Fruit fly (Drosophila melanogaster) whole organism, wandering third instar larva: Measurements from ENCODE around the gene CG42597.
A peak's percentile ranks its signal among the peaks of the same experiment; 100 is the strongest.

Source experiments
- Abd-B ChIP-seq: fragments of >200 bp; optimal IDR thresholded peaks from 2 replicates; lab custom pipeline; 2017; ENCODE audit warnings: missing biosample characterization, missing genetic modification characterization
- CG32264 ChIP-seq: fragments of 200-800 bp; sonication (Bioruptor generic); optimal IDR thresholded peaks from 2 replicates; lab custom pipeline; 2016; ENCODE audit warnings: missing biosample characterization, missing genetic modification characterization
- CG9705 ChIP-seq: fragments of 200-800 bp; sonication (Bioruptor generic); optimal IDR thresholded peaks from 2 replicates; lab custom pipeline; 2018; ENCODE audit warnings: missing biosample characterization, mild to moderate bottlenecking, missing genetic modification characterization
- CrebA ChIP-seq: fragments of 200-800 bp; sonication (Bioruptor generic); optimal IDR thresholded peaks from 2 replicates; lab custom pipeline; 2016; ENCODE audit warnings: missing biosample characterization, mild to moderate bottlenecking, missing genetic modification characterization, borderline replicate concordance
- Dfd ChIP-seq: fragments of >200 bp; optimal IDR thresholded peaks from 2 replicates; lab custom pipeline; 2017; ENCODE audit warnings: missing biosample characterization, missing genetic modification characterization
- Dif ChIP-seq: fragments of 200-275, 200-300 bp; sonication (Bioruptor generic); optimal IDR thresholded peaks from 2 replicates; lab custom pipeline; 2018; ENCODE audit warnings: missing biosample characterization, missing genetic modification characterization; ENCODE audit not compliant: partially characterized antibody
- GATAd ChIP-seq: sonication (Bioruptor generic); optimal IDR thresholded peaks from 2 replicates; lab custom pipeline; 2016; ENCODE audit warnings: missing biosample characterization, missing genetic modification characterization
- Hnf4 ChIP-seq: fragments of 200-800 bp; sonication (Bioruptor generic); optimal IDR thresholded peaks from 2 replicates; lab custom pipeline; 2016; ENCODE audit warnings: missing biosample characterization, mild to moderate bottlenecking, missing genetic modification characterization
- Hr78 ChIP-seq: fragments of >200 bp; optimal IDR thresholded peaks from 2 replicates; lab custom pipeline; 2017; ENCODE audit warnings: missing biosample characterization, missing genetic modification characterization
- Hr83 ChIP-seq: fragments of 200-300 bp; sonication (Bioruptor generic); optimal IDR thresholded peaks from 2 replicates; lab custom pipeline; 2016; ENCODE audit warnings: missing biosample characterization, mild to moderate bottlenecking, missing genetic modification characterization, moderate library complexity; ENCODE audit not compliant: poor library complexity, severe bottlenecking
- Jra ChIP-seq: sonication (Bioruptor generic); optimal IDR thresholded peaks from 2 replicates; lab custom pipeline; 2016; ENCODE audit warnings: missing biosample characterization, missing genetic modification characterization
- Mio ChIP-seq: sonication (Bioruptor generic); optimal IDR thresholded peaks from 2 replicates; lab custom pipeline; 2016; ENCODE audit warnings: missing biosample characterization, missing genetic modification characterization
- Rel ChIP-seq, 2 experiments: fragments of 200-800 bp; sonication (Bioruptor generic) in 1 of 2; optimal IDR thresholded peaks; 2 replicates in 1 of 2; 3 replicates in 1 of 2; lab custom pipeline; 2016 to 2019; ENCODE audit warnings: mild to moderate bottlenecking in 2 of 2, missing biosample characterization in 2 of 2, missing genetic modification characterization in 2 of 2, moderate library complexity in 1 of 2
- Vsx2 ChIP-seq: fragments of 200-300, 225-300 bp; sonication (Bioruptor generic); optimal IDR thresholded peaks from 2 replicates; lab custom pipeline; 2018; ENCODE audit warnings: missing biosample characterization, missing genetic modification characterization; ENCODE audit not compliant: partially characterized antibody
- br ChIP-seq: fragments of 200-800 bp; sonication (Bioruptor generic); optimal IDR thresholded peaks from 2 replicates; lab custom pipeline; 2016; ENCODE audit warnings: missing biosample characterization, missing genetic modification characterization
- dl ChIP-seq, 2 experiments: fragments of 175-275, 200-275 bp in 1 of 2; fragments of 200-275 bp in 1 of 2; sonication (Bioruptor generic); optimal IDR thresholded peaks; lab custom pipeline; 2018; ENCODE audit warnings: mild to moderate bottlenecking in 2 of 2, missing biosample characterization in 2 of 2, missing genetic modification characterization in 2 of 2, moderate library complexity in 2 of 2; ENCODE audit not compliant: partially characterized antibody in 2 of 2, insufficient read depth in 1 of 2
- dmrt93B ChIP-seq: fragments of 200-800 bp; sonication (Bioruptor generic); optimal IDR thresholded peaks from 2 replicates; lab custom pipeline; 2018; ENCODE audit warnings: missing biosample characterization, mild to moderate bottlenecking, missing genetic modification characterization
- ey ChIP-seq: fragments of 200-800 bp; sonication (Bioruptor generic); optimal IDR thresholded peaks from 2 replicates; lab custom pipeline; 2016; ENCODE audit warnings: missing biosample characterization, missing genetic modification characterization
- foxo ChIP-seq, 2 experiments: fragments of 200-800 bp; sonication (Bioruptor generic); optimal IDR thresholded peaks; 2 replicates in 1 of 2; 3 replicates in 1 of 2; lab custom pipeline; 2016 to 2017; ENCODE audit warnings: missing biosample characterization in 2 of 2, missing genetic modification characterization in 2 of 2
- fru ChIP-seq: fragments of 200-800 bp; sonication (Bioruptor generic); optimal IDR thresholded peaks from 3 replicates; lab custom pipeline; 2016; ENCODE audit warnings: missing biosample characterization, mild to moderate bottlenecking, missing genetic modification characterization
- h ChIP-seq: fragments of 200-800 bp; sonication (Bioruptor generic); optimal IDR thresholded peaks from 3 replicates; lab custom pipeline; 2016; ENCODE audit warnings: missing biosample characterization, mild to moderate bottlenecking, missing genetic modification characterization
- jim ChIP-seq: fragments of 175-275, 200-325 bp; sonication (Bioruptor generic); optimal IDR thresholded peaks from 2 replicates; lab custom pipeline; 2016; ENCODE audit warnings: missing biosample characterization, mild to moderate bottlenecking, missing genetic modification characterization
- lola ChIP-seq: fragments of >200 bp; optimal IDR thresholded peaks from 2 replicates; lab custom pipeline; 2017; ENCODE audit warnings: missing biosample characterization, missing genetic modification characterization
- pan ChIP-seq: fragments of >200 bp; optimal IDR thresholded peaks from 2 replicates; lab custom pipeline; 2017
- rgr ChIP-seq: fragments of 200-800 bp; sonication (Bioruptor generic); optimal IDR thresholded peaks from 3 replicates; lab custom pipeline; 2016; ENCODE audit warnings: missing biosample characterization, mild to moderate bottlenecking, missing genetic modification characterization
- sage ChIP-seq: fragments of 200-800 bp; sonication (Bioruptor generic); optimal IDR thresholded peaks from 2 replicates; lab custom pipeline; 2016; ENCODE audit warnings: missing biosample characterization, mild to moderate bottlenecking, missing genetic modification characterization
- sv ChIP-seq: fragments of 200-800 bp; sonication (Bioruptor generic); optimal IDR thresholded peaks from 3 replicates; lab custom pipeline; 2016; ENCODE audit warnings: missing biosample characterization, missing genetic modification characterization
- usp ChIP-seq: fragments of >200 bp; optimal IDR thresholded peaks from 2 replicates; lab custom pipeline; 2017; ENCODE audit warnings: missing biosample characterization, missing genetic modification characterization
- woc ChIP-seq: sonication (Bioruptor generic); optimal IDR thresholded peaks from 2 replicates; lab custom pipeline; 2016; ENCODE audit warnings: missing biosample characterization, mild to moderate bottlenecking, missing genetic modification characterization

CG42597 gene

dm6 chr2L:22070844-22071243 lies 5.7 kb upstream of the CG42597 start, which contains the start of gene tplus3a:
TSS of gene tplus3a (plus strand) at chr2L:22071144.
- TF ChIP-seq jim (no peak), h (GFP tag; lab: Kevin White, UChicago) (no peak), CrebA (GFP tag; lab: Kevin White, UChicago) (no peak), CG9705 (GFP tag; lab: Kevin White, UChicago) (no peak), Mio (GFP tag; lab: Kevin White, UChicago) (no peak), dl (GFP tag; optimal IDR thresholded peaks at IDR 0.05; lab: Kevin White, UChicago; ENCODE audit: insufficient read depth in 1 of 2, partially characterized antibody in 2 of 2) (no peak), sv (GFP tag; lab: Kevin White, UChicago) (no peak), Hr83 (GFP tag; lab: Kevin White, UChicago) (no peak), Dfd (GFP tag; lab: Kevin White, UChicago) (no peak), br (no peak), lola (GFP tag; lab: Kevin White, UChicago) (no peak), ey (no peak), pan (no peak), rgr (no peak), Dif (GFP tag; lab: Kevin White, UChicago) (no peak)

- no peak for TF ChIP-seq sv (GFP tag; lab: Kevin White, UChicago)
- TF ChIP-seq Hr78 (GFP tag; lab: Kevin White, UChicago), result no peak
- no peak for TF ChIP-seq Jra (GFP tag; lab: Kevin White, UChicago)
- TF ChIP-seq Dfd (GFP tag; lab: Kevin White, UChicago), result peak; percentile 45
Observed at dm6 chr2L:22059852-22060251, 5.3 kb downstream of the CG42597 start.

dm6 chr2L:22054202-22054601 lies 10.9 kb downstream of the CG42597 start, which contains the start of gene CG34173:
TSS of gene CG34173 (minus strand) at chr2L:22054302.
- TF ChIP-seq dmrt93B (GFP tag; lab: Kevin White, UChicago), result no peak
- TF ChIP-seq Hr83 (GFP tag; lab: Kevin White, UChicago), result no peak
- TF ChIP-seq Abd-B (GFP tag; lab: Kevin White, UChicago), result no peak
- no peak for TF ChIP-seq usp (GFP tag; lab: Kevin White, UChicago)
- TF ChIP-seq Dif (GFP tag; lab: Kevin White, UChicago), result no peak
- no peak for TF ChIP-seq dl (GFP tag; optimal IDR thresholded peaks at IDR 0.05; lab: Kevin White, UChicago; ENCODE audit: insufficient read depth in 1 of 2, partially characterized antibody in 2 of 2)
- TF ChIP-seq, all 38 proteins: peak for 0

dm6 chr2L:22043777-22044176 lies 21.4 kb downstream of the CG42597 start, which contains the start of gene CG31601:
TSS of gene CG31601 (minus strand) at chr2L:22043877.
- no peak for TF ChIP-seq sage (GFP tag; lab: Kevin White, UChicago)
- TF ChIP-seq sv (GFP tag; lab: Kevin White, UChicago), result no peak
- TF ChIP-seq Vsx2 (GFP tag; lab: Kevin White, UChicago), result no peak
- no peak for TF ChIP-seq ey
- no peak for TF ChIP-seq jim
- TF ChIP-seq foxo (GFP tag; optimal IDR thresholded peaks at IDR 0.05; lab: Kevin White, UChicago), result no peak
- no peak for TF ChIP-seq woc
- TF ChIP-seq Rel (GFP tag; optimal IDR thresholded peaks at IDR 0.05; lab: Kevin White, UChicago), result no peak
- no peak for TF ChIP-seq Rel (tag; optimal IDR thresholded peaks at IDR 0.05; lab: Kevin White, UChicago)
- no peak for TF ChIP-seq Hr78 (GFP tag; lab: Kevin White, UChicago)
- no peak for TF ChIP-seq CG32264 (GFP tag; lab: Kevin White, UChicago)
- TF ChIP-seq h (GFP tag; lab: Kevin White, UChicago), result no peak
- no peak for TF ChIP-seq CG9705 (GFP tag; lab: Kevin White, UChicago)
- TF ChIP-seq Hnf4 (GFP tag; lab: Kevin White, UChicago), result no peak
- TF ChIP-seq fru, result no peak
- no peak for TF ChIP-seq Mio (GFP tag; lab: Kevin White, UChicago)

dm6 chr2L:22037560-22037959 lies 27.6 kb downstream of the CG42597 start, which contains the start of gene Grl40a:
TSS of gene Grl40a (plus strand) at chr2L:22037860.
- TF ChIP-seq Hr83 (GFP tag; lab: Kevin White, UChicago) (no peak), GATAd (GFP tag; lab: Kevin White, UChicago) (no peak), ey (no peak), Dfd (GFP tag; lab: Kevin White, UChicago) (no peak), CG32264 (GFP tag; lab: Kevin White, UChicago) (no peak), Dif (GFP tag; lab: Kevin White, UChicago) (no peak), fru (no peak), h (GFP tag; lab: Kevin White, UChicago) (no peak), br (no peak), usp (GFP tag; lab: Kevin White, UChicago) (no peak), sage (GFP tag; lab: Kevin White, UChicago) (no peak), pan (no peak)
